Fruit fly (Drosophila melanogaster) whole organism, embryonic: ENCODE results near the gene CG4461.
A peak's percentile ranks its signal among the peaks of the same experiment; 100 is the strongest.

Experiments
- CG10274 ChIP-seq: fragments of 200-800 bp; sonication (Bioruptor generic); optimal IDR thresholded peaks from 3 replicates; lab custom pipeline; 2017; ENCODE audit warnings: missing biosample characterization, mild to moderate bottlenecking, missing genetic modification characterization
- CG10543 ChIP-seq: fragments of 200-800 bp; sonication (Bioruptor generic); optimal IDR thresholded peaks from 3 replicates; lab custom pipeline; 2017; ENCODE audit warnings: missing biosample characterization, mild to moderate bottlenecking, missing genetic modification characterization, moderate library complexity
- CG11456 ChIP-seq: fragments of 200-800 bp; sonication (Bioruptor generic); IDR thresholded peaks from 3 replicates; pipeline ENCODE4 v1.3.6; 2022; ENCODE audit warnings: missing biosample characterization, missing genetic modification characterization
- CG11560 ChIP-seq: fragments of 200-800 bp; sonication (Bioruptor generic); IDR thresholded peaks from 3 replicates; pipeline ENCODE4 v1.3.6; 2022; ENCODE audit warnings: missing biosample characterization, missing genetic modification characterization
- CG11723 ChIP-seq: fragments of 200-800 bp; sonication (Bioruptor generic); optimal IDR thresholded peaks from 2 replicates; lab custom pipeline; 2017; ENCODE audit warnings: missing biosample characterization, mild to moderate bottlenecking, missing genetic modification characterization
- CG13894 ChIP-seq: fragments of 200-800 bp; sonication (Bioruptor generic); optimal IDR thresholded peaks from 3 replicates; lab custom pipeline; 2018; ENCODE audit warnings: missing biosample characterization, mild to moderate bottlenecking, missing genetic modification characterization, moderate library complexity
- CG2712 ChIP-seq: fragments of 200-800 bp; optimal IDR thresholded peaks from 3 replicates; lab custom pipeline; 2019; ENCODE audit warnings: missing biosample characterization, mild to moderate bottlenecking, missing genetic modification characterization, moderate library complexity
- CG30431 ChIP-seq: fragments of 200-800 bp; sonication (Bioruptor generic); optimal IDR thresholded peaks from 2 replicates; lab custom pipeline; 2017; ENCODE audit warnings: missing biosample characterization, missing genetic modification characterization
- CG31365 ChIP-seq: fragments of 200-800 bp; sonication (Bioruptor generic); optimal IDR thresholded peaks from 2 replicates; lab custom pipeline; 2018; ENCODE audit warnings: missing biosample characterization, mild to moderate bottlenecking, missing genetic modification characterization
- CG31388 ChIP-seq: fragments of 200-800 bp; sonication (Bioruptor generic); optimal IDR thresholded peaks from 2 replicates; lab custom pipeline; 2016; ENCODE audit warnings: missing biosample characterization, missing genetic modification characterization
- CG32767 ChIP-seq: fragments of 200-800 bp; sonication (Bioruptor generic); IDR thresholded peaks from 2 replicates; pipeline ENCODE4 v1.3.6; 2022; ENCODE audit warnings: missing biosample characterization, missing genetic modification characterization
- CG3281 ChIP-seq: fragments of 200-800 bp; sonication (Bioruptor generic); optimal IDR thresholded peaks from 3 replicates; lab custom pipeline; 2017; ENCODE audit warnings: missing biosample characterization, mild to moderate bottlenecking, missing genetic modification characterization
- CG34422 ChIP-seq: fragments of 200-800 bp; sonication (Bioruptor generic); IDR thresholded peaks from 3 replicates; pipeline ENCODE4 v1.3.6; 2022; ENCODE audit warnings: missing biosample characterization, missing genetic modification characterization
- CG4617 ChIP-seq: fragments of 200-800 bp; sonication (Bioruptor generic); optimal IDR thresholded peaks from 3 replicates; lab custom pipeline; 2016; ENCODE audit warnings: missing biosample characterization, missing genetic modification characterization, borderline replicate concordance
- CG4707 ChIP-seq: fragments of 200-800 bp; sonication (Bioruptor generic); optimal IDR thresholded peaks from 2 replicates; lab custom pipeline; 2018; ENCODE audit warnings: missing biosample characterization, mild to moderate bottlenecking, missing genetic modification characterization, moderate library complexity
- CG6254 ChIP-seq: fragments of 200-800 bp; sonication (Bioruptor generic); optimal IDR thresholded peaks from 3 replicates; lab custom pipeline; 2017; ENCODE audit warnings: mild to moderate bottlenecking, missing biosample characterization, missing genetic modification reagents, missing genetic modification characterization
- CG8924 ChIP-seq: fragments of 200-800 bp; optimal IDR thresholded peaks from 3 replicates; lab custom pipeline; 2019; ENCODE audit warnings: missing biosample characterization, mild to moderate bottlenecking, missing genetic modification characterization, moderate library complexity
- CG9797 ChIP-seq: fragments of 200-800 bp; sonication (Bioruptor generic); optimal IDR thresholded peaks from 3 replicates; lab custom pipeline; 2018; ENCODE audit warnings: missing biosample characterization, mild to moderate bottlenecking, missing genetic modification characterization
- CG9876 ChIP-seq: fragments of 200-800 bp; sonication (Bioruptor generic); optimal IDR thresholded peaks from 2 replicates; lab custom pipeline; 2016; ENCODE audit warnings: missing biosample characterization, missing genetic modification characterization
- Chrac-16 ChIP-seq: fragments of 200-800 bp; sonication (Bioruptor generic); optimal IDR thresholded peaks from 3 replicates; lab custom pipeline; 2016; ENCODE audit warnings: missing biosample characterization, missing genetic modification characterization
- Dbx ChIP-seq: fragments of 200-800 bp; sonication (Bioruptor generic); IDR thresholded peaks from 3 replicates; pipeline ENCODE4 v1.3.6; 2022; ENCODE audit warnings: missing biosample characterization, missing genetic modification characterization
- Dip2 ChIP-seq: fragments of 200-800 bp; sonication (Bioruptor generic); IDR thresholded peaks from 2 replicates; pipeline ENCODE4 v1.3.6; 2022; ENCODE audit warnings: missing biosample characterization, missing genetic modification characterization
- Dp ChIP-seq: fragments of 200-800 bp; sonication (Bioruptor generic); optimal IDR thresholded peaks from 2 replicates; lab custom pipeline; 2018; ENCODE audit warnings: missing biosample characterization, mild to moderate bottlenecking, missing genetic modification characterization, moderate library complexity
- Fer1 ChIP-seq: fragments of 200-800 bp; sonication (Bioruptor generic); optimal IDR thresholded peaks from 2 replicates; lab custom pipeline; 2017; ENCODE audit warnings: missing biosample characterization, mild to moderate bottlenecking, missing genetic modification characterization
- H2.0 ChIP-seq: fragments of 200-800 bp; sonication (Bioruptor generic); IDR thresholded peaks from 2 replicates; pipeline ENCODE4 v1.3.6; 2022; ENCODE audit warnings: missing biosample characterization, missing genetic modification characterization
- Hand ChIP-seq: fragments of 200-800 bp; sonication (Bioruptor generic); optimal IDR thresholded peaks from 2 replicates; lab custom pipeline; 2017; ENCODE audit warnings: mild to moderate bottlenecking, missing biosample characterization, missing genetic modification reagents, missing genetic modification characterization
- Hey ChIP-seq: fragments of 200-800 bp; sonication (Bioruptor generic); optimal IDR thresholded peaks from 3 replicates; lab custom pipeline; 2018; ENCODE audit warnings: missing biosample characterization, mild to moderate bottlenecking, missing genetic modification characterization
- Hmr ChIP-seq: fragments of 200-800 bp; sonication (Bioruptor generic); optimal IDR thresholded peaks from 3 replicates; lab custom pipeline; 2017; ENCODE audit warnings: mild to moderate bottlenecking, missing biosample characterization, missing genetic modification reagents, missing genetic modification characterization
- Jarid2 ChIP-seq: fragments of 200-800 bp; sonication (Bioruptor generic); optimal IDR thresholded peaks from 3 replicates; lab custom pipeline; 2017; ENCODE audit warnings: mild to moderate bottlenecking, missing biosample characterization, missing genetic modification reagents, missing genetic modification characterization
- MBD-R2 ChIP-seq: fragments of 200-800 bp; sonication (Bioruptor generic); IDR thresholded peaks from 2 replicates; pipeline ENCODE4 v1.3.6; 2022; ENCODE audit warnings: missing biosample characterization, missing genetic modification characterization
- Sry-δ ChIP-seq: fragments of 200-800 bp; sonication (Bioruptor generic); optimal IDR thresholded peaks from 2 replicates; lab custom pipeline; 2016; ENCODE audit warnings: missing biosample characterization, missing genetic modification characterization
- Xrp1 ChIP-seq: fragments of 200-800 bp; sonication (Bioruptor generic); IDR thresholded peaks from 2 replicates; pipeline ENCODE4 v1.3.6; 2022; ENCODE audit warnings: missing biosample characterization, missing genetic modification characterization
- ab ChIP-seq: fragments of 200-800 bp; sonication (Bioruptor generic); optimal IDR thresholded peaks from 2 replicates; lab custom pipeline; 2016; ENCODE audit warnings: missing biosample characterization, missing genetic modification characterization
- caup ChIP-seq: fragments of 200-800 bp; sonication (Bioruptor generic); optimal IDR thresholded peaks from 3 replicates; lab custom pipeline; 2017; ENCODE audit warnings: missing biosample characterization, mild to moderate bottlenecking, missing genetic modification characterization, moderate library complexity; ENCODE audit not compliant: severe bottlenecking
- ci ChIP-seq: fragments of 200-800 bp; sonication (Bioruptor generic); IDR thresholded peaks from 3 replicates; pipeline ENCODE4 v1.3.6; 2022; ENCODE audit warnings: missing biosample characterization, missing genetic modification characterization
- fd3F ChIP-seq: fragments of 200-800 bp; sonication (Bioruptor generic); optimal IDR thresholded peaks from 2 replicates; lab custom pipeline; 2018; ENCODE audit warnings: missing biosample characterization, mild to moderate bottlenecking, missing genetic modification characterization, moderate library complexity
- ham ChIP-seq: fragments of 200-800 bp; sonication (Bioruptor generic); IDR thresholded peaks from 2 replicates; pipeline ENCODE4 v1.3.6; 2022; ENCODE audit warnings: missing biosample characterization, missing genetic modification characterization
- jumu ChIP-seq: fragments of 200-800 bp; sonication (Bioruptor generic); optimal IDR thresholded peaks from 3 replicates; lab custom pipeline; 2016; ENCODE audit warnings: missing biosample characterization, missing genetic modification characterization
- kay ChIP-seq: fragments of 200-800 bp; sonication (Bioruptor generic); optimal IDR thresholded peaks from 2 replicates; lab custom pipeline; 2016; ENCODE audit warnings: missing biosample characterization, missing genetic modification characterization
- mam ChIP-seq: fragments of 200-800 bp; sonication (Bioruptor generic); optimal IDR thresholded peaks from 3 replicates; lab custom pipeline; 2016; ENCODE audit warnings: missing biosample characterization, missing genetic modification characterization
- nerfin-1 ChIP-seq: fragments of 200-800 bp; sonication (Bioruptor generic); optimal IDR thresholded peaks from 3 replicates; lab custom pipeline; 2019; ENCODE audit warnings: missing biosample characterization, mild to moderate bottlenecking, missing genetic modification characterization, moderate library complexity
- onecut ChIP-seq: fragments of 200-800 bp; sonication (Bioruptor generic); IDR thresholded peaks from 2 replicates; pipeline ENCODE4 v1.3.6; 2022; ENCODE audit warnings: missing biosample characterization, missing genetic modification characterization
- pho ChIP-seq: fragments of 200-800 bp; sonication (Bioruptor generic); optimal IDR thresholded peaks from 2 replicates; lab custom pipeline; 2016; ENCODE audit warnings: missing biosample characterization, missing genetic modification characterization
- row ChIP-seq: fragments of 200-800 bp; sonication (Bioruptor generic); IDR thresholded peaks from 3 replicates; pipeline ENCODE4 v1.3.6; 2022; ENCODE audit warnings: missing biosample characterization, missing genetic modification characterization
- run ChIP-seq: fragments of 200-800 bp; sonication (Bioruptor generic); optimal IDR thresholded peaks from 3 replicates; lab custom pipeline; 2018; ENCODE audit warnings: missing biosample characterization, mild to moderate bottlenecking, missing genetic modification characterization
- sd ChIP-seq: fragments of 200-800 bp; sonication (Bioruptor generic); optimal IDR thresholded peaks from 3 replicates; lab custom pipeline; 2018; ENCODE audit warnings: missing biosample characterization, mild to moderate bottlenecking, missing genetic modification characterization, moderate library complexity
- seq ChIP-seq: fragments of 200-800 bp; sonication (Bioruptor generic); IDR thresholded peaks from 2 replicates; pipeline ENCODE4 v1.3.6; 2022; ENCODE audit warnings: missing biosample characterization, missing genetic modification characterization
- slou ChIP-seq: fragments of 200-800 bp; sonication (Bioruptor generic); optimal IDR thresholded peaks from 3 replicates; lab custom pipeline; 2016; ENCODE audit warnings: missing biosample characterization, missing genetic modification characterization
- sna ChIP-seq: fragments of 200-800 bp; sonication (Bioruptor generic); IDR thresholded peaks from 2 replicates; pipeline ENCODE4 v1.3.6; 2022; ENCODE audit warnings: missing biosample characterization, missing genetic modification characterization; ENCODE audit not compliant: partially characterized antibody
- tll ChIP-seq, 2 experiments: fragments of 200-800 bp in 1 of 2; fragments of >200 bp in 1 of 2; sonication (Bioruptor generic) in 1 of 2; optimal IDR thresholded peaks; 2 replicates each; lab custom pipeline; 2017 to 2019; ENCODE audit warnings: missing biosample characterization in 2 of 2, missing genetic modification characterization in 2 of 2, mild to moderate bottlenecking in 1 of 2, moderate library complexity in 1 of 2
- vvl ChIP-seq: fragments of 200-800 bp; sonication (Bioruptor generic); IDR thresholded peaks from 2 replicates; pipeline ENCODE4 v1.3.6; 2022; ENCODE audit warnings: missing biosample characterization, missing genetic modification characterization

Gene CG4461

DNA sequence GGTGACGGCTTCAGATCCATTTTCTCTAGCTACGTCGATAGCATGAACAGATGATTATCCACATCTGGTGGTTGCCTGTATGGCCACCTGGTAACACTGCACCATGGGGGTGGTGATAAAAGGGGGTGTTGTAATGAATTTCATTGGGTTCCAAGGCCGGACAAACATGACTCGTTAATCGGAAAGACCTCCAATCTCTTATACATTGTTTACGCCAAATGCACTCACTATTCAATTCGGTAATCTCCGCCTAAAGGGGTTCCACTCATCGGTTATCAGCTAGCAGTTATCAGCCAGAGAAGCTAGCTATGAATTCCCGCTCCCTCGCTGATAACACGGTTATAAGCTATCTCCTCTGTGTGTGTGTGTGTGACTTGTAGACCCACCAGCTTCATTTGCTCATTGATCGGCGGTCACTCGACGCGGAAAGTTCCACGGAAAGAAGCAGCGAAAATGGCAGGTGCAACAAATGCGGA lies 15.0 kb upstream of the CG4461 start, which contains the start of gene Pdxk (continued):
- no peak for TF ChIP-seq slou (GFP tag; lab: Kevin White, UChicago)
- TF ChIP-seq Sry-δ (GFP tag; lab: Kevin White, UChicago) = peak; percentile 72
- peak; percentile 26 for TF ChIP-seq CG13894
- peak; percentile 25; the same call in 1 of the 3 replicates for TF ChIP-seq CG34422
- no peak for TF ChIP-seq ham (GFP tag; lab: Robert Waterston, UW)
- no peak for TF ChIP-seq Chrac-16
- TF ChIP-seq pho (GFP tag; lab: Kevin White, UChicago) = no peak
- peak; percentile 43 for TF ChIP-seq Hmr (GFP tag; lab: Kevin White, UChicago)
- peak; percentile 26 for TF ChIP-seq nerfin-1 (tag; lab: Kevin White, UChicago)
- no peak for TF ChIP-seq sd
- TF ChIP-seq tll (GFP tag; optimal IDR thresholded peaks at IDR 0.05; lab: Kevin White, UChicago) = no peak
- TF ChIP-seq sna (GFP tag; lab: Robert Waterston, UW) = 0 out of 2 replicates have a peak, but pooled peaks have one; percentile 34
- TF ChIP-seq CG11723 = no peak
- peak; percentile 34 for TF ChIP-seq kay (GFP tag; lab: Kevin White, UChicago)
- no peak for TF ChIP-seq H2.0 (GFP tag; lab: Robert Waterston, UW)
- TF ChIP-seq mam (GFP tag; lab: Kevin White, UChicago) = peak; percentile 10
- peak; percentile 46 for TF ChIP-seq vvl (GFP tag; lab: Robert Waterston, UW)
- no peak for TF ChIP-seq ab (GFP tag; lab: Kevin White, UChicago)
- no peak for TF ChIP-seq Hey (tag; lab: Kevin White, UChicago)
- 0 out of 2 replicates have a peak, but pooled peaks have one; percentile 26 for TF ChIP-seq Xrp1 (GFP tag; lab: Robert Waterston, UW)
- no peak for TF ChIP-seq CG31365 (tag; lab: Kevin White, UChicago)
- peak; percentile 49 for TF ChIP-seq CG9797 (GFP tag; lab: Kevin White, UChicago)
- no peak for TF ChIP-seq Hand (GFP tag; lab: Kevin White, UChicago)
- no peak for TF ChIP-seq jumu (GFP tag; lab: Kevin White, UChicago)
- no peak for TF ChIP-seq CG8924 (tag; lab: Kevin White, UChicago)
- peak; percentile 20 for TF ChIP-seq CG3281 (GFP tag; lab: Kevin White, UChicago)
- TF ChIP-seq CG10274 = no peak
- TF ChIP-seq CG6254 (GFP tag; lab: Kevin White, UChicago) = peak; percentile 15
- no peak for TF ChIP-seq CG11560 (tag; lab: Robert Waterston, UW)
- no peak for TF ChIP-seq Dip2
- peak; percentile 45 for TF ChIP-seq caup (GFP tag; lab: Kevin White, UChicago)
- TF ChIP-seq CG4617 = no peak
- no peak for TF ChIP-seq run
- peak; percentile 48; the same call in 2 of the 3 replicates for TF ChIP-seq row
- no peak for TF ChIP-seq CG32767 (GFP tag; lab: Robert Waterston, UW)
- TF ChIP-seq seq (GFP tag; lab: Robert Waterston, UW) = no peak
- no peak for TF ChIP-seq Dbx (GFP tag; lab: Robert Waterston, UW)
- TF ChIP-seq Jarid2 (GFP tag; lab: Kevin White, UChicago) = peak; percentile 24
- peak; percentile 10 for TF ChIP-seq CG2712 (tag; lab: Kevin White, UChicago)
- TF ChIP-seq CG11456 (GFP tag; lab: Robert Waterston, UW) = no peak
- peak; percentile 94 for TF ChIP-seq CG10543 (GFP tag; lab: Kevin White, UChicago)
- no peak for TF ChIP-seq CG30431
- TF ChIP-seq Dp = peak; percentile 41
- peak; percentile 69; the same call in 1 of the 2 replicates for TF ChIP-seq onecut
- no peak for TF ChIP-seq fd3F
- TF ChIP-seq CG4707 (GFP tag; lab: Kevin White, UChicago) = no peak
- no peak for TF ChIP-seq CG31388 (GFP tag; lab: Kevin White, UChicago)
- no peak for TF ChIP-seq CG9876 (GFP tag; lab: Kevin White, UChicago)
- TF ChIP-seq Fer1 = peak; percentile 31
- TF ChIP-seq MBD-R2 = no peak; the same call in 1 of the 2 replicates
- no peak for TF ChIP-seq ci (GFP tag; lab: Robert Waterston, UW)
